Worm (Caenorhabditis elegans) whole organism, L4/young adult: ENCODE data around the gene set-2.

ENCODE experiments used
- dao-5 ChIP-seq: sonication (generic microtip); optimal IDR thresholded peaks from 2 replicates; lab custom pipeline; 2016; ENCODE audit warnings: missing genotype, missing genetic modification characterization, moderate library complexity, missing compliant biosample characterization
- him-1 ChIP-seq: sonication (generic microtip); optimal IDR thresholded peaks from 2 replicates; lab custom pipeline; 2016; ENCODE audit warnings: missing genotype, missing genetic modification reagents, missing genetic modification characterization, missing compliant biosample characterization

ce11 chrIII:4961281-4961680 is 31.3 kb upstream of the set-2 start:
- TF ChIP-seq dao-5 (tag; lab: Kevin White, UChicago) (no peak), him-1 (tag; lab: Kevin White, UChicago) (no peak)
